Worm (Caenorhabditis elegans) whole organism, young adult: ENCODE measurements around the gene C44B7.7.

ENCODE experiments used
- D2030.7 ChIP-seq: fragments of 200-800 bp; sonication (Bioruptor generic); IDR thresholded peaks from 2 replicates; pipeline ENCODE4 v1.3.6; 2022; ENCODE audit warnings: missing genetic modification reagents, missing genetic modification characterization, missing compliant biosample characterization
- F33H1.4 ChIP-seq: fragments of 200-800 bp; sonication (Bioruptor generic); IDR thresholded peaks from 2 replicates; pipeline ENCODE4 v1.3.6; 2022; ENCODE audit warnings: missing genetic modification reagents, missing genetic modification characterization, missing compliant biosample characterization
- F37B4.10 ChIP-seq: fragments of 200-800 bp; sonication (Bioruptor generic); IDR thresholded peaks from 2 replicates; pipeline ENCODE4 v1.3.6; 2022; ENCODE audit warnings: missing genetic modification characterization, missing compliant biosample characterization
- F39B2.1 ChIP-seq: fragments of 200-800 bp; sonication (Bioruptor generic); IDR thresholded peaks from 2 replicates; pipeline ENCODE4 v1.3.6; 2022; ENCODE audit warnings: missing genetic modification reagents, missing genetic modification characterization, missing compliant biosample characterization
- K11D2.4 ChIP-seq: fragments of 200-800 bp; sonication (Bioruptor generic); IDR thresholded peaks from 2 replicates; pipeline ENCODE4 v1.3.6; 2022; ENCODE audit warnings: missing genetic modification reagents, missing genetic modification characterization, missing compliant biosample characterization
- K12H6.12 ChIP-seq: fragments of 200-800 bp; sonication (Bioruptor generic); optimal IDR thresholded peaks from 2 replicates; lab custom pipeline; 2018; ENCODE audit warnings: mild to moderate bottlenecking, missing genetic modification characterization, missing compliant biosample characterization
- ZK185.1 ChIP-seq: sonication (generic microtip); optimal IDR thresholded peaks from 2 replicates; lab custom pipeline; 2016; ENCODE audit warnings: mild to moderate bottlenecking, missing genetic modification characterization, missing compliant biosample characterization; ENCODE audit not compliant: poor library complexity, severe bottlenecking
- akir-1 ChIP-seq: fragments of 200-800 bp; sonication (Bioruptor generic); optimal IDR thresholded peaks from 2 replicates; lab custom pipeline; 2018; ENCODE audit warnings: mild to moderate bottlenecking, missing genetic modification characterization, moderate library complexity, missing compliant biosample characterization
- ama-1 ChIP-seq, 3 experiments: fragments of 150-350 bp in 1 of 3; sonication (generic microtip) in 2 of 3; optimal IDR thresholded peaks; 2 replicates each; lab custom pipeline; 2014 to 2018; ENCODE audit warnings: missing biosample characterization in 2 of 3, missing genetic modification characterization in 2 of 3, missing genetic modification reagents in 2 of 3
- atf-7 ChIP-seq: sonication (generic microtip); optimal IDR thresholded peaks from 2 replicates; lab custom pipeline; 2017; ENCODE audit warnings: mild to moderate bottlenecking, missing genetic modification characterization, missing compliant biosample characterization
- athp-1 ChIP-seq: sonication (generic microtip); optimal IDR thresholded peaks from 2 replicates; lab custom pipeline; 2017; ENCODE audit warnings: mild to moderate bottlenecking, missing genetic modification characterization, missing compliant biosample characterization
- attf-5 ChIP-seq: fragments of 200-800 bp; sonication (Bioruptor generic); optimal IDR thresholded peaks from 2 replicates; lab custom pipeline; 2018; ENCODE audit warnings: mild to moderate bottlenecking, missing genetic modification characterization, missing compliant biosample characterization
- cebp-1 ChIP-seq, 2 experiments: fragments of 200-800 bp in 1 of 2; sonication (Bioruptor generic) in 1 of 2; sonication (generic microtip) in 1 of 2; IDR thresholded peaks in 1 of 2; optimal IDR thresholded peaks in 1 of 2; 2 replicates each; pipeline versions ENCODE4 v1.3.6 to Lab custom; 2017 to 2022; ENCODE audit warnings: missing compliant biosample characterization in 2 of 2, missing genetic modification characterization in 2 of 2, mild to moderate bottlenecking in 1 of 2, missing genetic modification reagents in 1 of 2, moderate library complexity in 1 of 2
- ceh-27 ChIP-seq: fragments of 200-800 bp; sonication (Bioruptor generic); optimal IDR thresholded peaks from 2 replicates; lab custom pipeline; 2018; ENCODE audit warnings: mild to moderate bottlenecking, missing genetic modification characterization, moderate library complexity, missing compliant biosample characterization
- die-1 ChIP-seq: sonication (generic microtip); optimal IDR thresholded peaks from 2 replicates; lab custom pipeline; 2016; ENCODE audit warnings: missing genotype, mild to moderate bottlenecking, missing genetic modification characterization, missing compliant biosample characterization
- egl-18 ChIP-seq: fragments of 200-800 bp; sonication (Bioruptor generic); IDR thresholded peaks from 2 replicates; pipeline ENCODE4 v1.3.6; 2022; ENCODE audit warnings: missing genetic modification reagents, missing genetic modification characterization, missing compliant biosample characterization
- egl-44 ChIP-seq: fragments of 200-800 bp; sonication (Bioruptor generic); IDR thresholded peaks from 2 replicates; pipeline ENCODE4 v1.3.6; 2022; ENCODE audit warnings: missing genetic modification reagents, missing genetic modification characterization, missing compliant biosample characterization
- ekl-4 ChIP-seq: fragments of 200-800 bp; sonication (Bioruptor generic); IDR thresholded peaks from 2 replicates; pipeline ENCODE4 v1.3.6; 2022; ENCODE audit warnings: missing genetic modification reagents, missing genetic modification characterization, missing compliant biosample characterization
- ets-4 ChIP-seq: fragments of 200-800 bp; sonication (Bioruptor generic); optimal IDR thresholded peaks from 2 replicates; lab custom pipeline; 2018; ENCODE audit warnings: mild to moderate bottlenecking, missing genetic modification characterization, missing compliant biosample characterization
- fkh-3 ChIP-seq: sonication (generic microtip); optimal IDR thresholded peaks from 2 replicates; lab custom pipeline; 2016; ENCODE audit warnings: mild to moderate bottlenecking, missing genetic modification characterization, missing compliant biosample characterization
- gei-17 ChIP-seq: fragments of 200-800 bp; sonication (Bioruptor generic); optimal IDR thresholded peaks from 2 replicates; lab custom pipeline; 2018; ENCODE audit warnings: mild to moderate bottlenecking, missing genetic modification characterization, missing compliant biosample characterization
- him-1 ChIP-seq: sonication (generic microtip); optimal IDR thresholded peaks from 2 replicates; lab custom pipeline; 2016; ENCODE audit warnings: missing genotype, missing genetic modification reagents, missing genetic modification characterization, missing compliant biosample characterization
- hlh-26 ChIP-seq: fragments of 200-800 bp; sonication (Bioruptor generic); conservative IDR thresholded peaks from 2 replicates; pipeline ENCODE4 v1.3.6; 2022; ENCODE audit warnings: missing genetic modification reagents, missing genetic modification characterization, missing compliant biosample characterization
- hmg-1.2 ChIP-seq: fragments of 200-800 bp; sonication (Bioruptor generic); IDR thresholded peaks from 2 replicates; pipeline ENCODE4 v1.3.6; 2022; ENCODE audit warnings: missing genetic modification reagents, missing genetic modification characterization, missing compliant biosample characterization
- let-607 ChIP-seq, 2 experiments: fragments of 200-800 bp in 1 of 2; sonication (Bioruptor generic) in 1 of 2; sonication (generic microtip) in 1 of 2; optimal IDR thresholded peaks; 2 replicates each; lab custom pipeline; 2016 to 2018; ENCODE audit warnings: mild to moderate bottlenecking in 2 of 2, missing compliant biosample characterization in 2 of 2, missing genetic modification characterization in 2 of 2, moderate library complexity in 2 of 2, missing genotype in 1 of 2
- lin-35 ChIP-seq, 3 experiments: fragments of 150-350 bp in 2 of 3; sonication (generic microtip) in 1 of 3; optimal IDR thresholded peaks; 2 replicates each; lab custom pipeline; 2014 to 2018; ENCODE audit warnings: missing biosample characterization in 3 of 3, missing genetic modification characterization in 3 of 3, missing genetic modification reagents in 3 of 3
- lin-40 ChIP-seq: sonication (generic microtip); optimal IDR thresholded peaks from 2 replicates; lab custom pipeline; 2016; ENCODE audit warnings: missing genetic modification characterization, mild to moderate bottlenecking, missing compliant biosample characterization, missing genotype, missing genetic modification reagents
- madf-8 ChIP-seq: fragments of 200-800 bp; sonication (Bioruptor generic); conservative IDR thresholded peaks from 2 replicates; pipeline ENCODE4 v1.3.6; 2022; ENCODE audit warnings: missing genetic modification reagents, missing genetic modification characterization, missing compliant biosample characterization
- mel-28 ChIP-seq: sonication (generic microtip); optimal IDR thresholded peaks from 2 replicates; lab custom pipeline; 2016; ENCODE audit warnings: borderline replicate concordance, mild to moderate bottlenecking, missing genetic modification characterization, missing compliant biosample characterization
- nfyb-1 ChIP-seq: fragments of 200-800 bp; sonication (Bioruptor generic); IDR thresholded peaks from 2 replicates; pipeline ENCODE4 v1.3.6; 2022; ENCODE audit warnings: missing genetic modification reagents, missing genetic modification characterization, missing compliant biosample characterization
- nhr-80 ChIP-seq: sonication (generic microtip); optimal IDR thresholded peaks from 2 replicates; lab custom pipeline; 2016; ENCODE audit warnings: missing genetic modification characterization, missing compliant biosample characterization
- pha-4 ChIP-seq: fragments of 150-350 bp; sonication (generic microtip); optimal IDR thresholded peaks from 2 replicates; lab custom pipeline; 2014; ENCODE audit warnings: missing biosample characterization, missing genetic modification reagents, missing genetic modification characterization
- rcor-1 ChIP-seq: fragments of 200-800 bp; sonication (Bioruptor generic); IDR thresholded peaks from 2 replicates; pipeline ENCODE4 v1.3.6; 2022; ENCODE audit warnings: missing genetic modification reagents, missing genetic modification characterization, missing compliant biosample characterization
- snpc-1.3 ChIP-seq: sonication (generic microtip); optimal IDR thresholded peaks from 2 replicates; lab custom pipeline; 2017; ENCODE audit warnings: missing genetic modification characterization, mild to moderate bottlenecking, missing compliant biosample characterization, antibody characterized with exemption, moderate library complexity, missing genotype, missing genetic modification reagents; ENCODE audit not compliant: insufficient read depth
- snpc-4 ChIP-seq, 5 experiments: fragments of 150-350 bp in 1 of 5; sonication (generic microtip) in 4 of 5; optimal IDR thresholded peaks; 2 replicates each; lab custom pipeline; 2014 to 2018; ENCODE audit warnings: missing genetic modification characterization in 5 of 5, missing biosample characterization in 3 of 5, antibody characterized with exemption in 2 of 5, mild to moderate bottlenecking in 2 of 5, missing compliant biosample characterization in 2 of 5, missing genotype in 2 of 5, moderate library complexity in 2 of 5, missing genetic modification reagents in 1 of 5
- tbp1 ChIP-seq: fragments of 200-800 bp; sonication (Bioruptor generic); optimal IDR thresholded peaks from 2 replicates; lab custom pipeline; 2018; ENCODE audit warnings: mild to moderate bottlenecking, missing genetic modification characterization, missing compliant biosample characterization
- ztf-18 ChIP-seq: sonication (generic microtip); optimal IDR thresholded peaks from 2 replicates; lab custom pipeline; 2016; ENCODE audit warnings: missing genotype, mild to moderate bottlenecking, missing genetic modification characterization, missing compliant biosample characterization
- ztf-25 ChIP-seq: fragments of 200-800 bp; sonication (Bioruptor generic); IDR thresholded peaks from 2 replicates; pipeline ENCODE4 v1.3.6; 2022; ENCODE audit warnings: missing genetic modification reagents, missing genetic modification characterization, missing compliant biosample characterization

C44B7.7 gene

DNA sequence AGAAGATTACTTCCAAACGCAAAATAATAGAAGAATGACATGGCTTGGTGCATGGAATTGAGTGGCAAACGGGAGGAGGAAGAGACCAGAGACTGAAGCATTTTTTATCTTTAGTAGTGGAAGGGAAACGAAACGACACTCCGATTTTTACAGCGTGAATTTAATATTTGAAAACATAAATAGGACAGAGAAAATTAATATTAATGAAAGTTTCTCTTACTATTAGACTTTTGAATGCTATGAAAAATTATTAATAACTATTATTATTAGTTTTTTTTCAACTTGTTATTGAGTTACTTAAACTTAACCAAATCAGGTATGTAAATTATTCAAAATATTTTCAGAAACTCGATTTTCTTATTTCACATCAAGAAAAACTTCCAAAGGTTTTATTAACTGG lies at the start of gene C44B7.7:
C44B7.7 (minus strand) TSS at position 101 of the 400 bp plus-strand sequence.
- TF ChIP-seq nhr-80 (tag; lab: Kevin White, UChicago), result peak; percentile 5
- no peak for TF ChIP-seq F33H1.4

ce11 chrII:6928416-6928815 lies 48.4 kb upstream of the C44B7.7 start, which contains the start of gene flcn-1:
Gene flcn-1, plus strand, starts transcription at chrII:6928763.
- TF ChIP-seq snpc-1.3 (no peak), ceh-27 (GFP tag; lab: Kevin White, UChicago) (peak; percentile 17), lin-35 (GFP tag; optimal IDR thresholded peaks at IDR 0.05; lab: Kevin White, UChicago) (peak in 1 of 3 experiments; percentile 44), nhr-80 (tag; lab: Kevin White, UChicago) (peak; percentile 2), attf-5 (peak; percentile 22), hmg-1.2 (GFP tag; lab: Robert Waterston, UW) (peak; percentile 62; the same call in 1 of the 2 replicates), cebp-1 (GFP tag; IDR thresholded peaks at IDR 0.05; lab: Robert Waterston, UW) (no peak), cebp-1 (tag; optimal IDR thresholded peaks at IDR 0.05; lab: Kevin White, UChicago) (peak; percentile 38), ztf-25 (GFP tag; lab: Robert Waterston, UW) (no peak), him-1 (no peak), nfyb-1 (peak; percentile 25; the same call in 1 of the 2 replicates), ekl-4 (GFP tag; lab: Robert Waterston, UW) (no peak)

DNA sequence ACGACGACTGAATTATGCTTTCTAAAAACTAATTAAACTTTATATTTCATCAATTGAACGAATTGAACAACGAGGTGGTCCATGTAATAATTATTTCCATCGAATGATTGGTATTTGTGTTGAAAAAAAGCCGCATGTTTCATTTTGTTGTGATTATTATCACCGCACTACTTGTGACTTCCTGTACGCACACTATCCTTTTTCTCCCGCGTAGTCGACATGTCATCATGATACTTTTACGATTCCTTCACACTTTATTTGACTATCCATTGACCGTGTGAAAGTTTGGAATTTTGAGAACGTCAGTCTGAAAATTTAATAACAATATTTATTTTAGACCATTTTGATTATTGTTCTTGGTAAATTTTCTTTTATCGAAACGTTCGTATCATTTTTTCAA lies 47.6 kb upstream of the C44B7.7 start, which contains the start of gene F22D3.4:
F22D3.4 (minus strand) TSS at position 1 of the 400 bp plus-strand sequence.
- no peak for TF ChIP-seq akir-1 (GFP tag; lab: Kevin White, UChicago)
- peak; percentile 43 for TF ChIP-seq nhr-80 (tag; lab: Kevin White, UChicago)

ce11 chrII:6927034-6927433 lies 47.1 kb upstream of the C44B7.7 start:
- TF ChIP-seq F37B4.10 (GFP tag; lab: Robert Waterston, UW), result 0 out of 2 replicates have a peak, but pooled peaks have one; percentile 8
- TF ChIP-seq atf-7 (tag; lab: Kevin White, UChicago), result peak; percentile 37
- no peak for TF ChIP-seq K11D2.4
- TF ChIP-seq fkh-3 (tag; lab: Kevin White, UChicago), result no peak
- TF ChIP-seq K12H6.12, result no peak

DNA sequence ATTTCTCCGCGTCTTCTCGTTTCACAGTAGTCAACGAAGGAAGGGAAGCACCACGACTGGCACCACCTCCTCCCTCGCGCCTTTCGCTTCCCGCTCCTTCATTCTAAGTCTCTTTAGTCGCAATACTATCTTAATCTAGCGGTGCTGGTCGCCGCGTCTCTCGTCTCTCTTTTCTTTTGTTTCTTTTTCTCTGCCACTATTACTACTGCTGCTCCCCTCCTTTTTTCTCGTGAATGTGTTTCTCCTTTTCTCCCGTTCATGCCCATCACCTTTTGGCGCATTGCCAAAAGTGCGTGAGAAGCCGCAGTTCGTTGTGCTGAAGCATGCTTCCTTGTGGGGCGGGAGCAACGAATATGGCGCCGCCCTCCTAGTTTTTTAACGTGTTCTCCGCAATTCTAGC lies 46.5 kb upstream of the C44B7.7 start:
- TF ChIP-seq egl-18 (GFP tag; lab: Robert Waterston, UW) (no peak), mel-28 (tag; lab: Kevin White, UChicago) (no peak), atf-7 (tag; lab: Kevin White, UChicago) (peak; percentile 47), ama-1 (optimal IDR thresholded peaks at IDR 0.05; lab: Kevin White, UChicago) (no peak), ama-1 (GFP tag; optimal IDR thresholded peaks at IDR 0.05; lab: Kevin White, UChicago) (no peak), die-1 (tag; lab: Kevin White, UChicago) (no peak), attf-5 (peak; percentile 73), egl-44 (no peak), gei-17 (GFP tag; lab: Kevin White, UChicago) (peak; percentile 8), rcor-1 (0 out of 2 replicates have a peak, but pooled peaks have one; percentile 30), lin-40 (tag; lab: Kevin White, UChicago) (peak; percentile 74), D2030.7 (GFP tag; lab: Robert Waterston, UW) (no peak), let-607 (tag; optimal IDR thresholded peaks at IDR 0.05; lab: Kevin White, UChicago) (peak in 1 of 2 experiments; percentile 32), tbp1 (GFP tag; lab: Kevin White, UChicago) (no peak), athp-1 (tag; lab: Kevin White, UChicago) (no peak), ceh-27 (GFP tag; lab: Kevin White, UChicago) (peak; percentile 45), cebp-1 (GFP tag; IDR thresholded peaks at IDR 0.05; lab: Robert Waterston, UW) (no peak), cebp-1 (tag; optimal IDR thresholded peaks at IDR 0.05; lab: Kevin White, UChicago) (peak; percentile 76), pha-4 (peak; percentile 21), ets-4 (GFP tag; lab: Kevin White, UChicago) (peak; percentile 39), ztf-18 (tag; lab: Kevin White, UChicago) (peak; percentile 21), madf-8 (GFP tag; lab: Robert Waterston, UW) (no peak), hlh-26 (GFP tag; lab: Robert Waterston, UW) (no peak), snpc-4 (GFP tag; optimal IDR thresholded peaks at IDR 0.05; lab: Kevin White, UChicago) (no peak), snpc-4 (tag; optimal IDR thresholded peaks at IDR 0.05; lab: Kevin White, UChicago) (peak in 3 of 4 experiments; percentile 11 to 54 (median 23)), F39B2.1 (GFP tag; lab: Robert Waterston, UW) (no peak), ZK185.1 (tag; lab: Kevin White, UChicago) (peak; percentile 8)
